Fruit fly (Drosophila melanogaster): ENCODE data around the gene CG1674.

CG1674 gene

DNA sequence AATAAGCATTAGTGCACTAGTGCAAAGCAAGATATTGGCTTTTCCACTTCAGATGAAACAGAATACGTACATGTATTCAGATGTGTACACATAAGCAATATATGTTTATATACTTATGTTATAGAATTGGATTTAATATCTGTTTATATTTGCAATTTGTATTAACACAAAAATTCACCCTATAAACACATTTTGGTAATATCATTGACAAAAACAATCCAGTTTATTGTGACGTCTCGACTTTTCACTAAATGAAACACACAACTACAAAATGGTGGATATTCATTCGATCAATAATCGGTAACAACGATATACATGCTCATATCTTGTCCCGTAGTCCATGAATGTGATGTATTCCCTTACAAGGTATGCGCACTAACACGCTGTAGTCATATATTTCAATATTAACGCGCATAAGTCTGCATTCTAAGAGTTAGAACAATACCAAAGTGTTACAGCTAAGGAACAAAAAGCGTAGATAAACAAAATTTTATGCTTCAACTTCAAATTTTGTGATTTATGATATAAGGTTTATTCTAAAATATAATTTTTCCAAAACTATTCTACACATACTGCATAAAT, 24.8 kb upstream of the CG1674 start, which contains the start of gene CG31998 (continued):
- TF ChIP-seq D (optimal IDR thresholded peaks at IDR 0.05) (no peak), D (GFP tag; optimal IDR thresholded peaks at IDR 0.05) (no peak), ab (GFP tag; optimal IDR thresholded peaks at IDR 0.05) (no peak), row (GFP tag; IDR thresholded peaks at IDR 0.05) (peak; percentile 86), mam (GFP tag; optimal IDR thresholded peaks at IDR 0.05) (peak; percentile 20), CG3995 (GFP tag; optimal IDR thresholded peaks at IDR 0.05) (peak; percentile 58), Med (GFP tag) (peak; percentile 79), Neu2 (GFP tag; optimal IDR thresholded peaks at IDR 0.05; ENCODE audit: borderline replicate concordance) (peak; percentile 20), pho (GFP tag; optimal IDR thresholded peaks at IDR 0.05) (peak; percentile 8), CHES-1-like (GFP tag; optimal IDR thresholded peaks at IDR 0.05) (peak; percentile 14), CG17802 (tag; optimal IDR thresholded peaks at IDR 0.05) (peak; percentile 98), zfh2 (GFP tag; optimal IDR thresholded peaks at IDR 0.05) (peak; percentile 19), nerfin-1 (tag; optimal IDR thresholded peaks at IDR 0.05) (no peak), dpn (GFP tag; optimal IDR thresholded peaks at IDR 0.05) (peak in 1 of 2 experiments; percentile 31), grn (GFP tag; optimal IDR thresholded peaks at IDR 0.05) (no peak), Hr78 (GFP tag; optimal IDR thresholded peaks at IDR 0.05) (peak in 1 of 2 experiments; percentile 3), CG2712 (tag; optimal IDR thresholded peaks at IDR 0.05) (peak; percentile 47), lola (GFP tag; optimal IDR thresholded peaks at IDR 0.05) (peak in 1 of 3 experiments; percentile 76), CG1024 (GFP tag; IDR thresholded peaks at IDR 0.05) (peak; percentile 99), CG12236 (GFP tag; optimal IDR thresholded peaks at IDR 0.05) (no peak), Optix (GFP tag; IDR thresholded peaks at IDR 0.05) (no peak), onecut (GFP tag; IDR thresholded peaks at IDR 0.05) (peak; percentile 70), D19A (tag; optimal IDR thresholded peaks at IDR 0.05) (peak; percentile 16), CG30020 (tag; optimal IDR thresholded peaks at IDR 0.05) (peak; percentile 99), pzg (GFP tag; optimal IDR thresholded peaks at IDR 0.05) (peak; percentile 88), NC2β (GFP tag; optimal IDR thresholded peaks at IDR 0.05) (peak; percentile 42), CG11723 (GFP tag; optimal IDR thresholded peaks at IDR 0.05) (peak; percentile 98), CG8089 (GFP tag; optimal IDR thresholded peaks at IDR 0.05) (peak; percentile 40), CG31365 (tag; optimal IDR thresholded peaks at IDR 0.05) (no peak), HmgZ (tag; optimal IDR thresholded peaks at IDR 0.05) (peak; percentile 38), gfzf (GFP tag; optimal IDR thresholded peaks at IDR 0.05) (peak; percentile 18), bbx (GFP tag; IDR thresholded peaks at IDR 0.05; ENCODE audit: partially characterized antibody) (0 out of 2 replicates have a peak, but pooled peaks have one; percentile 11), Max (GFP tag; optimal IDR thresholded peaks at IDR 0.05) (no peak), CG33213 (GFP tag; optimal IDR thresholded peaks at IDR 0.05) (peak; percentile 14), YL-1 (GFP tag; optimal IDR thresholded peaks at IDR 0.05) (peak; percentile 68), CG7357 (GFP tag; IDR thresholded peaks at IDR 0.05) (peak; percentile 97), lbe (GFP tag; optimal IDR thresholded peaks at IDR 0.05) (peak; percentile 11), Lhr (GFP tag; optimal IDR thresholded peaks at IDR 0.05) (peak; percentile 49), Ets97D (GFP tag; optimal IDR thresholded peaks at IDR 0.05) (peak; percentile 76), sens (GFP tag) (peak; percentile 68), tll (GFP tag; optimal IDR thresholded peaks at IDR 0.05) (peak in 1 of 2 experiments; percentile 43)

All from whole organism, embryonic.